Worm (Caenorhabditis elegans): ENCODE results near the gene rrf-3.

rrf-3 gene

ce11 chrII:8137379-8137778 is 24.9 kb upstream of the rrf-3 start (continued):
- peak; percentile 39 to 85 for TF ChIP-seq lin-35 (GFP tag; optimal IDR thresholded peaks at IDR 0.05)
- no peak for TF ChIP-seq ceh-82 (tag; optimal IDR thresholded peaks at IDR 0.05)
- TF ChIP-seq hlh-17 (GFP tag; optimal IDR thresholded peaks at IDR 0.05; ENCODE audit: borderline replicate concordance), result no peak
- TF ChIP-seq nhr-77 (tag; optimal IDR thresholded peaks at IDR 0.05), result peak; percentile 37
- no peak for TF ChIP-seq ztf-11 (tag; optimal IDR thresholded peaks at IDR 0.05)
- no peak for TF ChIP-seq rnt-1 (tag; optimal IDR thresholded peaks at IDR 0.05)
- TF ChIP-seq nhr-20 (tag; optimal IDR thresholded peaks at IDR 0.05), result peak; percentile 24
- TF ChIP-seq aha-1 (tag; optimal IDR thresholded peaks at IDR 0.05), result no peak
- no peak for TF ChIP-seq ets-5 (GFP tag; IDR thresholded peaks at IDR 0.05)
- no peak for TF ChIP-seq jun-1 (tag; optimal IDR thresholded peaks at IDR 0.05)
- TF ChIP-seq skn-1 (tag; optimal IDR thresholded peaks at IDR 0.05), result peak; percentile 33
- TF ChIP-seq alr-1 (tag; optimal IDR thresholded peaks at IDR 0.05; ENCODE audit: borderline replicate concordance), result no peak
- TF ChIP-seq lin-13 (GFP tag; optimal IDR thresholded peaks at IDR 0.05), result peak; percentile 34
- TF ChIP-seq elt-2 (tag; optimal IDR thresholded peaks at IDR 0.05), result no peak
- TF ChIP-seq ztf-4 (tag; optimal IDR thresholded peaks at IDR 0.05), result no peak
- TF ChIP-seq ama-1 (optimal IDR thresholded peaks at IDR 0.05), result no peak
- TF ChIP-seq zag-1 (tag; optimal IDR thresholded peaks at IDR 0.05), result no peak
- TF ChIP-seq nhr-12 (tag; optimal IDR thresholded peaks at IDR 0.05), result no peak
- TF ChIP-seq mab-9 (GFP tag; IDR thresholded peaks at IDR 0.05), result no peak
- TF ChIP-seq zip-4 (GFP tag; optimal IDR thresholded peaks at IDR 0.05), result no peak
- TF ChIP-seq snpc-4 (tag; optimal IDR thresholded peaks at IDR 0.05), result no peak
- TF ChIP-seq lsy-2 (tag; optimal IDR thresholded peaks at IDR 0.05), result peak; percentile 15 to 88
- no peak for TF ChIP-seq ceh-88 (GFP tag; IDR thresholded peaks at IDR 0.05)
- peak; percentile 35 for TF ChIP-seq nhr-237 (tag; optimal IDR thresholded peaks at IDR 0.05)
- no peak for TF ChIP-seq unc-62 (GFP tag; optimal IDR thresholded peaks at IDR 0.05)
- TF ChIP-seq sup-37 (GFP tag; optimal IDR thresholded peaks at IDR 0.05), result no peak
- TF ChIP-seq C04F5.9 (tag; optimal IDR thresholded peaks at IDR 0.05), result no peak
- peak; percentile 47 to 70 (median 65) for TF ChIP-seq dpl-1 (GFP tag; optimal IDR thresholded peaks at IDR 0.05)
- TF ChIP-seq unc-86 (tag; optimal IDR thresholded peaks at IDR 0.05), result no peak
- no peak for TF ChIP-seq grh-1 (GFP tag; IDR thresholded peaks at IDR 0.05)
- no peak for TF ChIP-seq ces-1 (GFP tag; optimal IDR thresholded peaks at IDR 0.05)
- TF ChIP-seq lin-39 (tag; optimal IDR thresholded peaks at IDR 0.05), result no peak
- TF ChIP-seq ceh-90 (tag; optimal IDR thresholded peaks at IDR 0.05), result no peak
- no peak for TF ChIP-seq sox-4 (tag; optimal IDR thresholded peaks at IDR 0.05)
- TF ChIP-seq mdl-1 (tag; optimal IDR thresholded peaks at IDR 0.05), result no peak
- TF ChIP-seq mef-2 (tag; optimal IDR thresholded peaks at IDR 0.05), result no peak
- TF ChIP-seq lin-15B (tag; optimal IDR thresholded peaks at IDR 0.05), result no peak
- no peak for TF ChIP-seq unc-30 (tag; optimal IDR thresholded peaks at IDR 0.05)
- TF ChIP-seq F16B12.6 (tag; optimal IDR thresholded peaks at IDR 0.05), result peak; percentile 24
- no peak for TF ChIP-seq hlh-4 (tag; optimal IDR thresholded peaks at IDR 0.05)
- TF ChIP-seq isw-1 (GFP tag; IDR thresholded peaks at IDR 0.05), result no peak; the same call in 1 of the 2 replicates

ce11 chrII:8138015-8138546 is 24.2 kb upstream of the rrf-3 start, which contains the start of gene cdc-48.2:
Gene cdc-48.2, plus strand, starts transcription at chrII:8138496.
- TF ChIP-seq efl-1 (optimal IDR thresholded peaks at IDR 0.05) (no peak), efl-1 (GFP tag; optimal IDR thresholded peaks at IDR 0.05 in 1 of 2) (peak; percentile 5 to 10), dpl-1 (GFP tag; optimal IDR thresholded peaks at IDR 0.05) (peak in 1 of 3 experiments; percentile 4), skn-1 (tag; optimal IDR thresholded peaks at IDR 0.05) (peak; percentile 96), unc-62 (GFP tag; optimal IDR thresholded peaks at IDR 0.05) (no peak), unc-130 (tag; optimal IDR thresholded peaks at IDR 0.05) (no peak), lin-35 (GFP tag; optimal IDR thresholded peaks at IDR 0.05) (peak; percentile 5 to 30), lsy-2 (tag; optimal IDR thresholded peaks at IDR 0.05) (peak in 1 of 2 experiments; percentile 36), lin-14 (GFP tag; optimal IDR thresholded peaks at IDR 0.05) (peak; percentile 4), blmp-1 (tag; optimal IDR thresholded peaks at IDR 0.05) (peak; percentile 36), lin-13 (GFP tag; optimal IDR thresholded peaks at IDR 0.05) (no peak), fkh-4 (tag; optimal IDR thresholded peaks at IDR 0.05; ENCODE audit: borderline replicate concordance) (no peak)
